Fruit fly (Drosophila melanogaster) whole organism, embryonic: ENCODE results near the gene FucTA.

Source experiments
- Atf3 ChIP-seq: fragments of 200-800 bp; sonication (Bioruptor generic); optimal IDR thresholded peaks from 3 replicates; lab custom pipeline; 2016; ENCODE audit warnings: missing biosample characterization, missing genetic modification characterization
- Awh ChIP-seq: fragments of 200-800 bp; sonication (Bioruptor generic); IDR thresholded peaks from 2 replicates; pipeline ENCODE4, ENCODE4 v1.3.6; 2022; ENCODE audit warnings: missing biosample characterization, missing genetic modification characterization
- CG10462 ChIP-seq: fragments of 200-800 bp; sonication (Bioruptor generic); optimal IDR thresholded peaks from 2 replicates; lab custom pipeline; 2016; ENCODE audit warnings: missing biosample characterization, missing genetic modification characterization
- CG10654 ChIP-seq: fragments of 200-800 bp; sonication (Bioruptor generic); optimal IDR thresholded peaks from 2 replicates; lab custom pipeline; 2016; ENCODE audit warnings: missing biosample characterization, missing genetic modification characterization
- CG12769 ChIP-seq: fragments of 200-800 bp; sonication (Bioruptor generic); optimal IDR thresholded peaks from 2 replicates; lab custom pipeline; 2019; ENCODE audit warnings: missing biosample characterization, mild to moderate bottlenecking, missing genetic modification characterization, moderate library complexity
- CG13287 ChIP-seq: fragments of 200-800 bp; sonication (Bioruptor generic); IDR thresholded peaks from 2 replicates; pipeline ENCODE4 v1.3.6; 2022; ENCODE audit warnings: missing biosample characterization, missing genetic modification characterization; ENCODE audit not compliant: partially characterized antibody
- CG1529 ChIP-seq: fragments of 200-800 bp; sonication (Bioruptor generic); optimal IDR thresholded peaks from 3 replicates; lab custom pipeline; 2018; ENCODE audit warnings: missing biosample characterization, missing genetic modification characterization
- CG17361 ChIP-seq: fragments of 200-800 bp; sonication (Bioruptor generic); IDR thresholded peaks from 3 replicates; pipeline ENCODE4 v1.3.6; 2022; ENCODE audit warnings: missing biosample characterization, missing genetic modification characterization
- CG18476 ChIP-seq: fragments of 200-800 bp; sonication (Bioruptor generic); optimal IDR thresholded peaks from 2 replicates; lab custom pipeline; 2016; ENCODE audit warnings: missing biosample characterization, mild to moderate bottlenecking, missing genetic modification characterization
- CG18619 ChIP-seq: fragments of 200-800 bp; sonication (Bioruptor generic); optimal IDR thresholded peaks from 3 replicates; lab custom pipeline; 2017; ENCODE audit warnings: missing biosample characterization, mild to moderate bottlenecking, missing genetic modification characterization
- CG30020 ChIP-seq: fragments of 200-800 bp; optimal IDR thresholded peaks from 2 replicates; lab custom pipeline; 2019; ENCODE audit warnings: missing biosample characterization, mild to moderate bottlenecking, missing genetic modification characterization, moderate library complexity
- CG32532 ChIP-seq: fragments of 200-800 bp; sonication (Bioruptor generic); IDR thresholded peaks from 2 replicates; pipeline ENCODE4 v1.3.6; 2022; ENCODE audit warnings: missing biosample characterization, missing genetic modification characterization
- CG3995 ChIP-seq: fragments of 200-800 bp; sonication (Bioruptor generic); optimal IDR thresholded peaks from 3 replicates; lab custom pipeline; 2016; ENCODE audit warnings: missing biosample characterization, missing genetic modification characterization
- CG43689 ChIP-seq: fragments of 200-800 bp; sonication (Bioruptor generic); IDR thresholded peaks from 2 replicates; pipeline ENCODE4 v1.3.6; 2022; ENCODE audit warnings: missing biosample characterization, missing genetic modification characterization
- CG6175 ChIP-seq: fragments of 200-800 bp; sonication (Bioruptor generic); IDR thresholded peaks from 3 replicates; pipeline ENCODE4 v1.3.6; 2022; ENCODE audit warnings: missing biosample characterization, missing genetic modification characterization
- CG7786 ChIP-seq: fragments of 200-800 bp; sonication (Bioruptor generic); optimal IDR thresholded peaks from 2 replicates; lab custom pipeline; 2016; ENCODE audit warnings: missing biosample characterization, missing genetic modification characterization
- CG7963 ChIP-seq: fragments of 200-800 bp; sonication (Bioruptor generic); IDR thresholded peaks from 3 replicates; pipeline ENCODE4 v1.3.6; 2022; ENCODE audit warnings: missing biosample characterization, missing genetic modification characterization; ENCODE audit not compliant: partially characterized antibody
- CG7987 ChIP-seq: fragments of 200-800 bp; sonication (Bioruptor generic); optimal IDR thresholded peaks from 2 replicates; lab custom pipeline; 2018; ENCODE audit warnings: missing biosample characterization, mild to moderate bottlenecking, missing genetic modification characterization, moderate library complexity
- CG9609 ChIP-seq: fragments of 200-800 bp; sonication (Bioruptor generic); optimal IDR thresholded peaks from 3 replicates; lab custom pipeline; 2016; ENCODE audit warnings: missing biosample characterization, missing genetic modification characterization
- Camta ChIP-seq: fragments of 200-800 bp; sonication (Bioruptor generic); optimal IDR thresholded peaks from 2 replicates; lab custom pipeline; 2016; ENCODE audit warnings: missing biosample characterization, missing genetic modification characterization
- Dip2 ChIP-seq: fragments of 200-800 bp; sonication (Bioruptor generic); IDR thresholded peaks from 2 replicates; pipeline ENCODE4 v1.3.6; 2022; ENCODE audit warnings: missing biosample characterization, missing genetic modification characterization
- Dref ChIP-seq: fragments of 200-800 bp; sonication (Bioruptor generic); IDR thresholded peaks from 2 replicates; pipeline ENCODE4 v1.3.6; 2022; ENCODE audit warnings: missing biosample characterization, missing genetic modification characterization
- Ets97D ChIP-seq: fragments of 200-800 bp; sonication (Bioruptor generic); optimal IDR thresholded peaks from 3 replicates; lab custom pipeline; 2016; ENCODE audit warnings: missing biosample characterization, missing genetic modification characterization
- HLH54F ChIP-seq: fragments of 200-800 bp; sonication (Bioruptor generic); optimal IDR thresholded peaks from 3 replicates; lab custom pipeline; 2016; ENCODE audit warnings: missing biosample characterization, missing genetic modification characterization
- HmgZ ChIP-seq: fragments of 200-800 bp; sonication (Bioruptor generic); optimal IDR thresholded peaks from 2 replicates; lab custom pipeline; 2018; ENCODE audit warnings: missing biosample characterization, mild to moderate bottlenecking, missing genetic modification characterization
- Mad ChIP-seq: fragments of 200-800 bp; sonication (Bioruptor generic); optimal IDR thresholded peaks from 2 replicates; lab custom pipeline; 2016; ENCODE audit warnings: missing biosample characterization, missing genetic modification characterization
- Sox100B ChIP-seq: fragments of 200-800 bp; sonication (Bioruptor generic); optimal IDR thresholded peaks from 3 replicates; lab custom pipeline; 2018; ENCODE audit warnings: missing biosample characterization, mild to moderate bottlenecking, missing genetic modification characterization
- Usf ChIP-seq: fragments of 200-800 bp; sonication (Bioruptor generic); optimal IDR thresholded peaks from 2 replicates; lab custom pipeline; 2017; ENCODE audit warnings: missing genotype, missing biosample characterization, missing genetic modification characterization
- aop ChIP-seq: fragments of 200-800 bp; sonication (Bioruptor generic); IDR thresholded peaks from 2 replicates; pipeline ENCODE4 v1.3.6; 2022; ENCODE audit warnings: missing biosample characterization, missing genetic modification characterization
- ash1 ChIP-seq: fragments of 200-800 bp; sonication (Bioruptor generic); optimal IDR thresholded peaks from 2 replicates; lab custom pipeline; 2018; ENCODE audit warnings: missing biosample characterization, mild to moderate bottlenecking, missing genetic modification characterization
- cas ChIP-seq: fragments of 200-800 bp; sonication (Bioruptor generic); IDR thresholded peaks from 2 replicates; pipeline ENCODE4 v1.3.6; 2022; ENCODE audit warnings: missing biosample characterization, missing genetic modification characterization
- cg ChIP-seq: fragments of 200-800 bp; sonication (Bioruptor generic); optimal IDR thresholded peaks from 3 replicates; lab custom pipeline; 2019; ENCODE audit warnings: missing biosample characterization, mild to moderate bottlenecking, missing genetic modification characterization, moderate library complexity
- croc ChIP-seq: fragments of 200-800 bp; sonication (Bioruptor generic); conservative IDR thresholded peaks from 3 replicates; pipeline ENCODE4 v1.3.6; 2022; ENCODE audit warnings: missing biosample characterization, missing genetic modification characterization
- dan ChIP-seq: fragments of 200-800 bp; sonication (Bioruptor generic); IDR thresholded peaks from 2 replicates; pipeline ENCODE4 v1.3.6; 2022; ENCODE audit warnings: missing biosample characterization, missing genetic modification characterization
- disco-r ChIP-seq: fragments of 200-800 bp; sonication (Bioruptor generic); optimal IDR thresholded peaks from 2 replicates; lab custom pipeline; 2016; ENCODE audit warnings: missing biosample characterization, missing genetic modification characterization
- emc ChIP-seq: fragments of 200-800 bp; sonication (Bioruptor generic); optimal IDR thresholded peaks from 2 replicates; lab custom pipeline; 2016; ENCODE audit warnings: missing biosample characterization, missing genetic modification characterization
- ems ChIP-seq: fragments of 200-800 bp; sonication (Bioruptor generic); optimal IDR thresholded peaks from 3 replicates; lab custom pipeline; 2016; ENCODE audit warnings: missing biosample characterization, missing genetic modification characterization
- ewg ChIP-seq: fragments of 200-800 bp; sonication (Bioruptor generic); optimal IDR thresholded peaks from 3 replicates; lab custom pipeline; 2017; ENCODE audit warnings: mild to moderate bottlenecking, missing biosample characterization, missing genetic modification reagents, missing genetic modification characterization
- gro ChIP-seq: fragments of 200-800 bp; sonication (Bioruptor generic); optimal IDR thresholded peaks from 2 replicates; lab custom pipeline; 2016; ENCODE audit warnings: missing biosample characterization, missing genetic modification characterization
- h ChIP-seq: fragments of >200 bp; optimal IDR thresholded peaks from 2 replicates; lab custom pipeline; 2017
- hbn ChIP-seq: fragments of 200-800 bp; sonication (Bioruptor generic); IDR thresholded peaks from 2 replicates; pipeline ENCODE4 v1.3.6; 2022; ENCODE audit warnings: missing biosample characterization, missing genetic modification characterization; ENCODE audit not compliant: partially characterized antibody
- hth ChIP-seq: fragments of >200 bp; optimal IDR thresholded peaks from 2 replicates; lab custom pipeline; 2017; ENCODE audit warnings: inconsistent platforms
- jing ChIP-seq: fragments of 200-800 bp; sonication (Bioruptor generic); optimal IDR thresholded peaks from 2 replicates; lab custom pipeline; 2018; ENCODE audit warnings: missing biosample characterization, mild to moderate bottlenecking, missing genetic modification characterization
- klu ChIP-seq: fragments of 200-800 bp; sonication (Bioruptor generic); IDR thresholded peaks from 2 replicates; pipeline ENCODE4 v1.3.6; 2022; ENCODE audit warnings: missing biosample characterization, missing genetic modification characterization
- nerfin-1 ChIP-seq: fragments of 200-800 bp; sonication (Bioruptor generic); optimal IDR thresholded peaks from 3 replicates; lab custom pipeline; 2019; ENCODE audit warnings: missing biosample characterization, mild to moderate bottlenecking, missing genetic modification characterization, moderate library complexity
- odd ChIP-seq: fragments of 200-800 bp; sonication (Bioruptor generic); optimal IDR thresholded peaks from 2 replicates; lab custom pipeline; 2017; ENCODE audit warnings: missing biosample characterization, mild to moderate bottlenecking, missing genetic modification characterization
- peb ChIP-seq: fragments of 200-800 bp; sonication (Bioruptor generic); IDR thresholded peaks from 2 replicates; pipeline ENCODE4 v1.3.6; 2022; ENCODE audit warnings: missing biosample characterization, missing genetic modification characterization
- pita ChIP-seq: fragments of 200-800 bp; sonication (Bioruptor generic); optimal IDR thresholded peaks from 2 replicates; lab custom pipeline; 2017; ENCODE audit warnings: missing biosample characterization, mild to moderate bottlenecking, missing genetic modification characterization
- sd ChIP-seq: fragments of 200-800 bp; sonication (Bioruptor generic); optimal IDR thresholded peaks from 3 replicates; lab custom pipeline; 2018; ENCODE audit warnings: missing biosample characterization, mild to moderate bottlenecking, missing genetic modification characterization, moderate library complexity
- slou ChIP-seq: fragments of 200-800 bp; sonication (Bioruptor generic); optimal IDR thresholded peaks from 3 replicates; lab custom pipeline; 2016; ENCODE audit warnings: missing biosample characterization, missing genetic modification characterization
- zfh1 ChIP-seq: fragments of 200-800 bp; sonication (Bioruptor generic); IDR thresholded peaks from 3 replicates; pipeline ENCODE4 v1.3.6; 2022; ENCODE audit warnings: missing biosample characterization, missing genetic modification characterization

FucTA gene

DNA sequence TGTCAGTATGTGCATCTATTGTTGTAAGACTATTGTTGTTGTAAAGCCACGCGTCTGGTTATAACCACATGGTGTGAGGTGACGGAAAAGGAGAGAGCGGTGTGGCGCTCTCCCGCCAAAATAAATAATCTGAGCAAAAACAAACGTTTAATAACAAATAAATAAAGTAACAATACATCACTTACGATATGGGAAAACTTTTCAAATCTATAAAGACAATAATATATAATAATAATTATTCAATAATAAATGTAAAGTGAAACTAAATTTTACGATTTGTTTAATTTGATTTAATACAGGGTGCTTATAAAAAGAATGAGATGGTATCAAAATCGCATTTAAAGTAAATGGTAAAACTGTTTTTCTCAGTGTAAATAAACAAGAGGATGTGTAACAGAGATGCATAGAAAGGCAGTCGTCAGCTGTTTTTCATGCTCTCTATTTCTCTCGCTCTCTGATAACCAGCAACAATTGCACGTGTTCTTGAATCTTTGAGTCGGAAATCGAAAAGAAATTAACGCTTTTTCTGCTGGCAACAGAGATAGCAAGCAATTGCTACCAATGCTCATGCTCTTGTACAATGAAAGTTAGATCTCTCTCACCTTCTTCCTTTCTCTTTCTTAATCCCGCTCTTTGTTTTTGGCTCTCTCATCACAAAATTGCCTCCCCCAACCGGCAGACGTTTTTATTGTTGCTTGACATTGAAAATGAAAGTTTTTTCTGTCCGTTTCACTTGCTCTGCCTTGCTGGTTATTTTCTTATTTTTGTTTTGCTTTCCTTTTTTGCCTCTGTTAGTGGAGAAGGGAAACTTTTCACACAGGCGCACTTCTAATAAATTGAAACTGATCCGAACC lies 48.1 kb upstream of the FucTA start (continued):
- no peak for TF ChIP-seq h (lab: Kevin White, UChicago)
- TF ChIP-seq Mad (GFP tag; lab: Kevin White, UChicago): no peak
- peak; percentile 64 for TF ChIP-seq CG1529 (GFP tag; lab: Kevin White, UChicago)
- no peak for TF ChIP-seq Atf3 (GFP tag; lab: Kevin White, UChicago)
- no peak for TF ChIP-seq Dref (GFP tag; lab: Robert Waterston, UW)
- peak; percentile 81 for TF ChIP-seq CG10654
- no peak for TF ChIP-seq Ets97D (GFP tag; lab: Kevin White, UChicago)
- peak; percentile 95 for TF ChIP-seq Sox100B (GFP tag; lab: Kevin White, UChicago)
- TF ChIP-seq Dip2 (GFP tag; lab: Robert Waterston, UW): no peak
- peak; percentile 76 for TF ChIP-seq CG18476 (GFP tag; lab: Kevin White, UChicago)
- TF ChIP-seq Usf (GFP tag; lab: Kevin White, UChicago): peak; percentile 10
- TF ChIP-seq disco-r (GFP tag; lab: Kevin White, UChicago): peak; percentile 12
- peak; percentile 90 for TF ChIP-seq zfh1 (GFP tag; lab: Robert Waterston, UW)
- TF ChIP-seq hbn (GFP tag; lab: Robert Waterston, UW): no peak; the same call in 1 of the 2 replicates
- no peak for TF ChIP-seq CG7963
- peak; percentile 43; the same call in 1 of the 2 replicates for TF ChIP-seq cas
- TF ChIP-seq CG30020 (tag; lab: Kevin White, UChicago): peak; percentile 29
- TF ChIP-seq emc (GFP tag; lab: Kevin White, UChicago): no peak
- peak; percentile 89 for TF ChIP-seq CG32532 (GFP tag; lab: Robert Waterston, UW)
- no peak for TF ChIP-seq pita
- TF ChIP-seq ems (GFP tag; lab: Kevin White, UChicago): no peak
- TF ChIP-seq CG18619 (GFP tag; lab: Kevin White, UChicago): peak; percentile 61
- peak; percentile 43 for TF ChIP-seq sd (tag; lab: Kevin White, UChicago)
- TF ChIP-seq hth (lab: Kevin White, UChicago): no peak
- TF ChIP-seq CG6175 (GFP tag; lab: Robert Waterston, UW): 0 out of 3 replicates have a peak, but pooled peaks have one; percentile 13
- TF ChIP-seq peb: peak; percentile 75
- peak; percentile 27; the same call in 1 of the 2 replicates for TF ChIP-seq CG43689 (GFP tag; lab: Robert Waterston, UW)
- peak; percentile 2 for TF ChIP-seq HLH54F
- no peak; the same call in 1 of the 2 replicates for TF ChIP-seq klu (GFP tag; lab: Robert Waterston, UW)
- TF ChIP-seq ewg (GFP tag; lab: Kevin White, UChicago): peak; percentile 55
- no peak for TF ChIP-seq CG12769 (tag; lab: Kevin White, UChicago)
- peak; percentile 91 for TF ChIP-seq nerfin-1 (tag; lab: Kevin White, UChicago)
- TF ChIP-seq croc (GFP tag; lab: Robert Waterston, UW): peak; percentile 82
- no peak for TF ChIP-seq slou (GFP tag; lab: Kevin White, UChicago)
- no peak for TF ChIP-seq Camta (GFP tag; lab: Kevin White, UChicago)
- TF ChIP-seq ash1 (GFP tag; lab: Kevin White, UChicago): no peak
- TF ChIP-seq odd (GFP tag; lab: Kevin White, UChicago): peak; percentile 81
- no peak for TF ChIP-seq aop
- no peak for TF ChIP-seq gro (GFP tag; lab: Kevin White, UChicago)
- TF ChIP-seq CG3995: no peak
- TF ChIP-seq CG13287: no peak
- peak; percentile 37 for TF ChIP-seq CG10462 (GFP tag; lab: Kevin White, UChicago)
- TF ChIP-seq CG7786 (GFP tag; lab: Kevin White, UChicago): no peak
- no peak for TF ChIP-seq cg (GFP tag; lab: Kevin White, UChicago)
- TF ChIP-seq CG17361: peak; percentile 97
- peak; percentile 92 for TF ChIP-seq Awh (GFP tag; lab: Robert Waterston, UW)
- TF ChIP-seq HmgZ (tag; lab: Kevin White, UChicago): peak; percentile 22
- no peak for TF ChIP-seq jing (GFP tag; lab: Kevin White, UChicago)
- TF ChIP-seq dan: no peak
- peak; percentile 67 for TF ChIP-seq CG7987
- TF ChIP-seq CG9609 (GFP tag; lab: Kevin White, UChicago): peak; percentile 3
